Worm (Caenorhabditis elegans): ENCODE results near the gene nhr-125.

DNA sequence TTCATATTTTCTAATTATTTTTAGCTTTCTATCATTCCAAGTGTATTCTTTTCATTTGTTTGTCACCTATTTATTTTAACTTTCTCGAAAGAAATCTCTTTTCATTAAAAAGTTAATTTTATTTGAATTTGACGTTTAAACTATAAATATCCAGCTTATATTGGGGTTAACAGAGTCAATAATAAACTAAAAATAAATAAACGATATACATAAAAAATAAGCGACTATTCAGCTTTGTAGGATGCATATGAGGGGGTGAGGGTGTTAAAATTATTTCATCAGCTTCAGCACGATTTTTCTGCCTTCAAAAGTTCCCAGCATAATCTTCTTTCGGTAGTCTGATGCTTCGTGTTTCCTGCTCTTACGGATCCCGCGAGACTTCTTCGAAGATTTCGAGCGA, 48.3 kb upstream of the nhr-125 start:
- TF ChIP-seq unc-62 (GFP tag; optimal IDR thresholded peaks at IDR 0.05 in 1 of 2), result no peak
- no peak for TF ChIP-seq unc-62 (tag; optimal IDR thresholded peaks at IDR 0.05)
- TF ChIP-seq nhr-11 (tag; optimal IDR thresholded peaks at IDR 0.05), result no peak
- no peak for TF ChIP-seq ces-1 (GFP tag; optimal IDR thresholded peaks at IDR 0.05)
- TF ChIP-seq unc-130 (GFP tag; optimal IDR thresholded peaks at IDR 0.05), result no peak
- no peak for TF ChIP-seq aly-2 (tag; optimal IDR thresholded peaks at IDR 0.05)
- no peak for TF ChIP-seq rbr-2 (tag; optimal IDR thresholded peaks at IDR 0.05)
- no peak for TF ChIP-seq unc-39 (tag; optimal IDR thresholded peaks at IDR 0.05)
- no peak for TF ChIP-seq lsy-2 (tag; optimal IDR thresholded peaks at IDR 0.05)
- no peak for TF ChIP-seq nhr-28 (tag; optimal IDR thresholded peaks at IDR 0.05)
- no peak for TF ChIP-seq lin-13 (GFP tag; optimal IDR thresholded peaks at IDR 0.05)
- TF ChIP-seq zag-1 (tag; optimal IDR thresholded peaks at IDR 0.05), result no peak

Data from whole organism, L4 larva.